Worm (Caenorhabditis elegans) whole organism, L2 larva: ENCODE measurements around the gene Y62F5A.12.

ENCODE experiments used
- R02D3.7 ChIP-seq: fragments of 150-350 bp; optimal IDR thresholded peaks from 2 replicates; lab custom pipeline; 2014; ENCODE audit warnings: missing biosample characterization, missing genetic modification characterization
- blmp-1 ChIP-seq: sonication (generic microtip); optimal IDR thresholded peaks from 2 replicates; lab custom pipeline; 2017; ENCODE audit warnings: missing genetic modification characterization, mild to moderate bottlenecking, missing compliant biosample characterization, antibody characterized with exemption, moderate library complexity; ENCODE audit not compliant: insufficient read depth
- crh-2 ChIP-seq: sonication (generic microtip); optimal IDR thresholded peaks from 2 replicates; lab custom pipeline; 2017; ENCODE audit warnings: missing biosample characterization, missing genetic modification characterization
- elt-1 ChIP-seq: fragments of 150-350 bp; optimal IDR thresholded peaks from 2 replicates; lab custom pipeline; 2014; ENCODE audit warnings: missing biosample characterization, missing genetic modification characterization
- nhr-129 ChIP-seq: fragments of 150-350 bp; optimal IDR thresholded peaks from 2 replicates; lab custom pipeline; 2014; ENCODE audit warnings: missing biosample characterization, missing genetic modification characterization
- skn-1 ChIP-seq: sonication (generic microtip); optimal IDR thresholded peaks from 2 replicates; lab custom pipeline; 2017; ENCODE audit warnings: missing biosample characterization, missing genetic modification characterization
- sma-3 ChIP-seq: sonication (generic microtip); optimal IDR thresholded peaks from 2 replicates; lab custom pipeline; 2016; ENCODE audit warnings: missing genetic modification reagents, missing genetic modification characterization, missing compliant biosample characterization
- ztf-4 ChIP-seq: fragments of 150-350 bp; optimal IDR thresholded peaks from 2 replicates; lab custom pipeline; 2014; ENCODE audit warnings: missing biosample characterization, missing genetic modification characterization

- no peak for TF ChIP-seq nhr-129
- no peak for TF ChIP-seq ztf-4
- no peak for TF ChIP-seq blmp-1 (tag; lab: Kevin White, UChicago)
- TF ChIP-seq crh-2 (tag; lab: Kevin White, UChicago), result no peak
- no peak for TF ChIP-seq elt-1
- no peak for TF ChIP-seq skn-1 (tag; lab: Kevin White, UChicago)
- TF ChIP-seq R02D3.7, result no peak
- TF ChIP-seq sma-3, result no peak
Measured at ce11 chrII:11538741-11539140, 4.5 kb upstream of the Y62F5A.12 start, which contains the start of gene Y62F5A.9.
